Fruit fly (Drosophila melanogaster) Kc167 (cell line): ENCODE data around the gene ctp.

Experiments used
- Myc ChIP-seq: fragments of >200 bp; optimal IDR thresholded peaks from 2 replicates; lab custom pipeline; 2017; ENCODE audit warnings: missing external identifiers
- h ChIP-seq: fragments of >200 bp; optimal IDR thresholded peaks from 3 replicates; lab custom pipeline; 2018; ENCODE audit warnings: missing external identifiers
- insv ChIP-seq: fragments of >200 bp; optimal IDR thresholded peaks from 3 replicates; lab custom pipeline; 2018; ENCODE audit warnings: missing external identifiers
- psq ChIP-seq: fragments of >200 bp; optimal IDR thresholded peaks from 2 replicates; lab custom pipeline; 2017; ENCODE audit warnings: missing external identifiers
- ttk ChIP-seq: sonication (Bioruptor generic); optimal IDR thresholded peaks from 2 replicates; lab custom pipeline; 2017; ENCODE audit warnings: missing external identifiers

dm6 chrX:4702118-4702517 lies 14.5 kb downstream of the ctp start, which contains the start of gene Pdha:
- TF ChIP-seq ttk (lab: Kevin White, UChicago) (no peak), psq (no peak), h (lab: Kevin White, UChicago) (no peak), Myc (no peak), insv (lab: Kevin White, UChicago) (no peak)
